Fruit fly (Drosophila melanogaster): ENCODE data around the gene CG44194.

CG44194 gene

DNA sequence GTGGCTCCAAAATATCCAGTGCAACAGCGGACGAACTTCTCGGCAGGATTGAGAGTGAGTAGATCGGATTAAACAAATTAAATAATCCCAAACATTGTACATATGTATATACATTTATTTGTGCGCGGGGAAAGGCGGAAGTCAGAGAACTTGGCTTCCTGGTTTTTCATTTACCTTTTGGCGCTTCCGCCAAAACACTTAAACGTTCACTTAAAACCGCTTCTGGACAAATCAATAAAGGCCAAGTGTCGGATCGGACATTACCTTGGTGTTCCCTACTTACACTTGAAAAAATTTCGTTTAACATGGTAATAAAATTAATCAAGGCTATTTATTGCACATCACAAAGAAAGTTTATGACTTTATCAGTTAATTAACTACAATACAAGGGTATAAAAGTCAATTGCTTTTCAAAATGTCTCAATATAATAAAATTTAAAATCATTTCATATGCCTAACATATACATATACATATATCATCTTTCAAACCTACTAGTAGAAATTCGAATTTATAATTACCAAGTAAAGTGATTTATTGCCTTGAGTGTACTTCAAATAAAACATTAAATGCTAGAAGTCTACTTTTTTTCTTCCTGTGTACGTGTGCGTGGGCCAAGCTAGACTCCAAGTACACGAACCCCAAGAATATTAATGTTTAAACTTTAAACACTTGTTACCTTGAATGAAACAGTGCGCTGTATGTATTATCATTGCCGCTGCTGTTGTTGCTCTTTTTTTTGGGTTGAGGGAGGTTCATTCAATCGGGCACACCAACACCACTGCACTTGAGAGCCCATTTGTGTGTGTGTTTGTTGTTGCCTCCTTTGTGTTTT, 16.0 kb downstream of the CG44194 start (continued):
- TF ChIP-seq Jarid2 (GFP tag; optimal IDR thresholded peaks at IDR 0.05), result peak; percentile 50
- TF ChIP-seq Atf3 (GFP tag; optimal IDR thresholded peaks at IDR 0.05), result peak; percentile 44
- TF ChIP-seq pita (GFP tag; optimal IDR thresholded peaks at IDR 0.05), result no peak
- 0 out of 2 replicates have a peak, but pooled peaks have one; percentile 13 for TF ChIP-seq NFAT (GFP tag; IDR thresholded peaks at IDR 0.05)
- TF ChIP-seq jing (GFP tag; optimal IDR thresholded peaks at IDR 0.05), result peak; percentile 0
- TF ChIP-seq Atf-2 (GFP tag; optimal IDR thresholded peaks at IDR 0.05), result peak; percentile 33
- TF ChIP-seq CrebB (tag; optimal IDR thresholded peaks at IDR 0.05), result no peak
- no peak for TF ChIP-seq HmgZ (tag; optimal IDR thresholded peaks at IDR 0.05)
- peak; percentile 31 for TF ChIP-seq chn (GFP tag; optimal IDR thresholded peaks at IDR 0.05)
- no peak for TF ChIP-seq Adf1 (GFP tag; IDR thresholded peaks at IDR 0.05)
- no peak for TF ChIP-seq CG11560 (tag; IDR thresholded peaks at IDR 0.05)
- TF ChIP-seq gem (tag; optimal IDR thresholded peaks at IDR 0.05), result peak; percentile 86
- TF ChIP-seq CG9932 (GFP tag; IDR thresholded peaks at IDR 0.05), result peak; percentile 36
- TF ChIP-seq p53 (GFP tag; optimal IDR thresholded peaks at IDR 0.05), result peak; percentile 12
- TF ChIP-seq Fer2 (tag; optimal IDR thresholded peaks at IDR 0.05), result peak; percentile 40
- no peak for TF ChIP-seq CG32767 (GFP tag; IDR thresholded peaks at IDR 0.05)
- no peak for TF ChIP-seq Trl (optimal IDR thresholded peaks at IDR 0.05)
- peak; percentile 40 for TF ChIP-seq Trl (GFP tag; optimal IDR thresholded peaks at IDR 0.05)
- TF ChIP-seq ERR (GFP tag; optimal IDR thresholded peaks at IDR 0.05), result no peak
- no peak for TF ChIP-seq Dip3 (GFP tag; optimal IDR thresholded peaks at IDR 0.05)
- TF ChIP-seq schlank (tag; optimal IDR thresholded peaks at IDR 0.05), result no peak
- no peak for TF ChIP-seq CG13123 (GFP tag; optimal IDR thresholded peaks at IDR 0.05)
- no peak for TF ChIP-seq CG30020 (tag; optimal IDR thresholded peaks at IDR 0.05)
- no peak for TF ChIP-seq gsb-n (tag; optimal IDR thresholded peaks at IDR 0.05)
- peak; percentile 30; the same call in 1 of the 3 replicates for TF ChIP-seq ken (GFP tag; IDR thresholded peaks at IDR 0.05)
- peak; percentile 19 for TF ChIP-seq Mad (GFP tag; optimal IDR thresholded peaks at IDR 0.05)
- TF ChIP-seq da (GFP tag; optimal IDR thresholded peaks at IDR 0.05), result peak; percentile 18
- TF ChIP-seq Lim3 (GFP tag; IDR thresholded peaks at IDR 0.05), result no peak
- peak; percentile 38; the same call in 1 of the 2 replicates for TF ChIP-seq E2f2 (GFP tag; IDR thresholded peaks at IDR 0.05)
- TF ChIP-seq BEAF-32 (GFP tag; optimal IDR thresholded peaks at IDR 0.05), result no peak
- TF ChIP-seq sisA (GFP tag; IDR thresholded peaks at IDR 0.05), result peak; percentile 57
- TF ChIP-seq mam (GFP tag; optimal IDR thresholded peaks at IDR 0.05), result peak; percentile 43
- TF ChIP-seq CG12071 (GFP tag; optimal IDR thresholded peaks at IDR 0.05), result peak; percentile 16
- TF ChIP-seq prd (optimal IDR thresholded peaks at IDR 0.05), result no peak
- peak; percentile 36; the same call in 2 of the 3 replicates for TF ChIP-seq prd (GFP tag; IDR thresholded peaks at IDR 0.05)
- no peak for TF ChIP-seq CG8290 (GFP tag; optimal IDR thresholded peaks at IDR 0.05)
- TF ChIP-seq CG8290 (tag; optimal IDR thresholded peaks at IDR 0.05), result peak in 1 of 2 experiments; percentile 48
- TF ChIP-seq CG7357 (GFP tag; IDR thresholded peaks at IDR 0.05), result peak; percentile 43; the same call in 1 of the 3 replicates
- no peak for TF ChIP-seq CG4617 (GFP tag; optimal IDR thresholded peaks at IDR 0.05; ENCODE audit: borderline replicate concordance)
- TF ChIP-seq CG17359 (tag; optimal IDR thresholded peaks at IDR 0.05), result peak; percentile 75
- no peak for TF ChIP-seq CG9609 (GFP tag; optimal IDR thresholded peaks at IDR 0.05)
- no peak for TF ChIP-seq Dref (GFP tag; IDR thresholded peaks at IDR 0.05)
- TF ChIP-seq CG3163 (GFP tag; optimal IDR thresholded peaks at IDR 0.05), result no peak
- TF ChIP-seq Nf-YC (tag; optimal IDR thresholded peaks at IDR 0.05), result peak; percentile 52
- no peak for TF ChIP-seq rib (GFP tag; IDR thresholded peaks at IDR 0.05)
- TF ChIP-seq CG31365 (tag; optimal IDR thresholded peaks at IDR 0.05), result no peak
- 0 out of 3 replicates have a peak, but pooled peaks have one; percentile 54 for TF ChIP-seq CG11093 (GFP tag; IDR thresholded peaks at IDR 0.05)
- peak; percentile 69 for TF ChIP-seq Rfx (GFP tag; IDR thresholded peaks at IDR 0.05)
- TF ChIP-seq CG1602 (GFP tag; optimal IDR thresholded peaks at IDR 0.05), result peak; percentile 46
- peak; percentile 68 for TF ChIP-seq CG18599 (GFP tag; optimal IDR thresholded peaks at IDR 0.05)
- no peak for TF ChIP-seq CG4854 (GFP tag; optimal IDR thresholded peaks at IDR 0.05)

Data from whole organism, embryonic.